Fruit fly (Drosophila melanogaster) whole organism, embryonic: ENCODE measurements around the gene CG5612.

Source experiments
- CG10543 ChIP-seq: fragments of 200-800 bp; sonication (Bioruptor generic); optimal IDR thresholded peaks from 3 replicates; lab custom pipeline; 2017; ENCODE audit warnings: missing biosample characterization, mild to moderate bottlenecking, missing genetic modification characterization, moderate library complexity
- CG11085 ChIP-seq: fragments of 200-800 bp; sonication (Bioruptor generic); IDR thresholded peaks from 2 replicates; pipeline ENCODE4 v1.3.6; 2022; ENCODE audit warnings: missing biosample characterization, missing genetic modification characterization
- CG11398 ChIP-seq: fragments of 200-800 bp; sonication (Bioruptor generic); optimal IDR thresholded peaks from 2 replicates; lab custom pipeline; 2016; ENCODE audit warnings: missing biosample characterization, missing genetic modification characterization
- CG11695 ChIP-seq: fragments of 200-800 bp; sonication (Bioruptor generic); IDR thresholded peaks from 3 replicates; pipeline ENCODE4 v1.3.6; 2022; ENCODE audit warnings: missing biosample characterization, missing genetic modification characterization
- CG12769 ChIP-seq: fragments of 200-800 bp; sonication (Bioruptor generic); optimal IDR thresholded peaks from 2 replicates; lab custom pipeline; 2019; ENCODE audit warnings: missing biosample characterization, mild to moderate bottlenecking, missing genetic modification characterization, moderate library complexity
- CG13775 ChIP-seq: fragments of 200-800 bp; sonication (Bioruptor generic); optimal IDR thresholded peaks from 3 replicates; lab custom pipeline; 2017; ENCODE audit warnings: missing biosample characterization, mild to moderate bottlenecking, missing genetic modification characterization
- CG13894 ChIP-seq: fragments of 200-800 bp; sonication (Bioruptor generic); optimal IDR thresholded peaks from 3 replicates; lab custom pipeline; 2018; ENCODE audit warnings: missing biosample characterization, mild to moderate bottlenecking, missing genetic modification characterization, moderate library complexity
- CG17328 ChIP-seq: fragments of 200-800 bp; sonication (Bioruptor generic); IDR thresholded peaks from 2 replicates; pipeline ENCODE4 v1.3.6; 2022; ENCODE audit warnings: missing biosample characterization, missing genetic modification characterization
- CG33557 ChIP-seq: fragments of 200-800 bp; sonication (Bioruptor generic); optimal IDR thresholded peaks from 2 replicates; lab custom pipeline; 2019; ENCODE audit warnings: missing biosample characterization, mild to moderate bottlenecking, missing genetic modification characterization, moderate library complexity
- CG6791 ChIP-seq: fragments of 200-800 bp; sonication (Bioruptor generic); IDR thresholded peaks from 3 replicates; pipeline ENCODE4 v1.3.6; 2022; ENCODE audit warnings: missing biosample characterization, missing genetic modification characterization; ENCODE audit not compliant: partially characterized antibody
- CG7745 ChIP-seq: fragments of 200-800 bp; sonication (Bioruptor generic); optimal IDR thresholded peaks from 2 replicates; lab custom pipeline; 2018; ENCODE audit warnings: missing biosample characterization, mild to moderate bottlenecking, missing genetic modification characterization, moderate library complexity
- CG8924 ChIP-seq: fragments of 200-800 bp; optimal IDR thresholded peaks from 3 replicates; lab custom pipeline; 2019; ENCODE audit warnings: missing biosample characterization, mild to moderate bottlenecking, missing genetic modification characterization, moderate library complexity
- CG9215 ChIP-seq: fragments of 200-800 bp; sonication (Bioruptor generic); IDR thresholded peaks from 2 replicates; pipeline ENCODE4 v1.3.6; 2022; ENCODE audit warnings: missing biosample characterization, missing genetic modification characterization
- CG9876 ChIP-seq: fragments of 200-800 bp; sonication (Bioruptor generic); optimal IDR thresholded peaks from 2 replicates; lab custom pipeline; 2016; ENCODE audit warnings: missing biosample characterization, missing genetic modification characterization
- CHES-1-like ChIP-seq: fragments of 200-800 bp; sonication (Bioruptor generic); optimal IDR thresholded peaks from 2 replicates; lab custom pipeline; 2016; ENCODE audit warnings: missing biosample characterization, missing genetic modification characterization
- D ChIP-seq, 2 experiments: fragments of 200-800 bp in 1 of 2; fragments of >200 bp in 1 of 2; sonication (Bioruptor generic) in 1 of 2; optimal IDR thresholded peaks; 2 replicates in 1 of 2; 3 replicates in 1 of 2; lab custom pipeline; 2017; ENCODE audit warnings: mild to moderate bottlenecking in 1 of 2, missing biosample characterization in 1 of 2, missing genetic modification characterization in 1 of 2, missing genetic modification reagents in 1 of 2
- D19B ChIP-seq: fragments of 200-800 bp; sonication (Bioruptor generic); optimal IDR thresholded peaks from 2 replicates; lab custom pipeline; 2017; ENCODE audit warnings: missing biosample characterization, mild to moderate bottlenecking, missing genetic modification characterization
- Dfd ChIP-seq, 2 experiments: fragments of >200 bp; optimal IDR thresholded peaks; 2 replicates each; lab custom pipeline; 2017; ENCODE audit warnings: missing biosample characterization in 2 of 2, missing genetic modification characterization in 2 of 2
- Drgx ChIP-seq: fragments of 200-800 bp; sonication (Bioruptor generic); IDR thresholded peaks from 2 replicates; pipeline ENCODE4 v1.3.6; 2022; ENCODE audit warnings: missing biosample characterization, missing genetic modification characterization
- HLH54F ChIP-seq: fragments of 200-800 bp; sonication (Bioruptor generic); optimal IDR thresholded peaks from 3 replicates; lab custom pipeline; 2016; ENCODE audit warnings: missing biosample characterization, missing genetic modification characterization
- Jarid2 ChIP-seq: fragments of 200-800 bp; sonication (Bioruptor generic); optimal IDR thresholded peaks from 3 replicates; lab custom pipeline; 2017; ENCODE audit warnings: mild to moderate bottlenecking, missing biosample characterization, missing genetic modification reagents, missing genetic modification characterization
- Max ChIP-seq: fragments of 200-800 bp; sonication (Bioruptor generic); optimal IDR thresholded peaks from 2 replicates; lab custom pipeline; 2016; ENCODE audit warnings: missing biosample characterization, mild to moderate bottlenecking, missing genetic modification characterization
- Mrtf ChIP-seq: fragments of 200-800 bp; sonication (Bioruptor generic); IDR thresholded peaks from 3 replicates; pipeline ENCODE4 v1.3.6; 2022; ENCODE audit warnings: missing biosample characterization, missing genetic modification characterization
- Pdp1 ChIP-seq, 2 experiments: fragments of 200-800 bp; sonication (Bioruptor generic); optimal IDR thresholded peaks; 3 replicates each; lab custom pipeline; 2016; ENCODE audit warnings: missing biosample characterization in 2 of 2, missing genetic modification characterization in 2 of 2, mild to moderate bottlenecking in 1 of 2, moderate library complexity in 1 of 2
- Scr ChIP-seq: fragments of 200-800 bp; sonication (Bioruptor generic); IDR thresholded peaks from 2 replicates; pipeline ENCODE4 v1.3.6; 2022; ENCODE audit warnings: missing biosample characterization, missing genetic modification characterization; ENCODE audit not compliant: partially characterized antibody
- Sox102F ChIP-seq: fragments of 200-800 bp; sonication (Bioruptor generic); optimal IDR thresholded peaks from 2 replicates; lab custom pipeline; 2018; ENCODE audit warnings: missing biosample characterization, mild to moderate bottlenecking, missing genetic modification characterization, moderate library complexity
- Usf ChIP-seq: fragments of 200-800 bp; sonication (Bioruptor generic); optimal IDR thresholded peaks from 2 replicates; lab custom pipeline; 2017; ENCODE audit warnings: missing genotype, missing biosample characterization, missing genetic modification characterization
- Xrp1 ChIP-seq: fragments of 200-800 bp; sonication (Bioruptor generic); IDR thresholded peaks from 2 replicates; pipeline ENCODE4 v1.3.6; 2022; ENCODE audit warnings: missing biosample characterization, missing genetic modification characterization
- bcd ChIP-seq: fragments of 200-800 bp; sonication (Bioruptor generic); optimal IDR thresholded peaks from 2 replicates; lab custom pipeline; 2017; ENCODE audit warnings: missing biosample characterization, mild to moderate bottlenecking, missing genetic modification characterization
- br ChIP-seq: fragments of >200 bp; optimal IDR thresholded peaks from 2 replicates; lab custom pipeline; 2017
- chn ChIP-seq: fragments of 200-800 bp; sonication (Bioruptor generic); optimal IDR thresholded peaks from 2 replicates; lab custom pipeline; 2016; ENCODE audit warnings: missing biosample characterization, missing genetic modification characterization
- corto ChIP-seq: fragments of 200-800 bp; sonication (Bioruptor generic); optimal IDR thresholded peaks from 2 replicates; lab custom pipeline; 2016; ENCODE audit warnings: missing biosample characterization, mild to moderate bottlenecking, missing genetic modification characterization, moderate library complexity
- dan ChIP-seq: fragments of 200-800 bp; sonication (Bioruptor generic); IDR thresholded peaks from 2 replicates; pipeline ENCODE4 v1.3.6; 2022; ENCODE audit warnings: missing biosample characterization, missing genetic modification characterization
- dimm ChIP-seq: fragments of 200-800 bp; sonication (Bioruptor generic); IDR thresholded peaks from 2 replicates; pipeline ENCODE4 v1.3.6; 2022; ENCODE audit warnings: missing biosample characterization, missing genetic modification characterization
- eyg ChIP-seq: fragments of 200-800 bp; sonication (Bioruptor generic); optimal IDR thresholded peaks from 3 replicates; lab custom pipeline; 2016; ENCODE audit warnings: missing biosample characterization, missing genetic modification characterization
- gce ChIP-seq: fragments of 200-800 bp; sonication (Bioruptor generic); IDR thresholded peaks from 3 replicates; pipeline ENCODE4 v1.3.6; 2022; ENCODE audit warnings: missing biosample characterization, missing genetic modification characterization
- gcm2 ChIP-seq: fragments of 200-800 bp; sonication (Bioruptor generic); optimal IDR thresholded peaks from 2 replicates; lab custom pipeline; 2016; ENCODE audit warnings: missing biosample characterization, missing genetic modification characterization
- grn ChIP-seq: fragments of 200-800 bp; sonication (Bioruptor generic); optimal IDR thresholded peaks from 3 replicates; lab custom pipeline; 2017; ENCODE audit warnings: missing biosample characterization, missing genetic modification characterization
- otp ChIP-seq: fragments of 200-800 bp; sonication (Bioruptor generic); IDR thresholded peaks from 3 replicates; pipeline ENCODE4, ENCODE4 v1.3.6; 2022; ENCODE audit warnings: missing biosample characterization, missing genetic modification characterization
- pfk ChIP-seq: fragments of 200-800 bp; sonication (Bioruptor generic); optimal IDR thresholded peaks from 2 replicates; lab custom pipeline; 2018; ENCODE audit warnings: missing biosample characterization, mild to moderate bottlenecking, missing genetic modification characterization, moderate library complexity
- repo ChIP-seq: fragments of 200-800 bp; sonication (Bioruptor generic); optimal IDR thresholded peaks from 2 replicates; lab custom pipeline; 2016; ENCODE audit warnings: missing biosample characterization, missing genetic modification characterization
- rib ChIP-seq: fragments of 200-800 bp; sonication (Bioruptor generic); IDR thresholded peaks from 2 replicates; pipeline ENCODE4 v1.3.6; 2022; ENCODE audit warnings: missing biosample characterization, missing genetic modification characterization
- sisA ChIP-seq: fragments of 200-800 bp; sonication (Bioruptor generic); IDR thresholded peaks from 2 replicates; pipeline ENCODE4 v1.3.6; 2022; ENCODE audit warnings: missing biosample characterization, missing genetic modification characterization
- slp2 ChIP-seq: fragments of 200-800 bp; sonication (Bioruptor generic); optimal IDR thresholded peaks from 2 replicates; lab custom pipeline; 2016; ENCODE audit warnings: missing biosample characterization, missing genetic modification characterization
- tll ChIP-seq, 2 experiments: fragments of 200-800 bp in 1 of 2; fragments of >200 bp in 1 of 2; sonication (Bioruptor generic) in 1 of 2; optimal IDR thresholded peaks; 2 replicates each; lab custom pipeline; 2017 to 2019; ENCODE audit warnings: missing biosample characterization in 2 of 2, missing genetic modification characterization in 2 of 2, mild to moderate bottlenecking in 1 of 2, moderate library complexity in 1 of 2
- trem ChIP-seq: fragments of 200-800 bp; optimal IDR thresholded peaks from 3 replicates; lab custom pipeline; 2019; ENCODE audit warnings: missing biosample characterization, mild to moderate bottlenecking, missing genetic modification characterization, moderate library complexity
- unpg ChIP-seq: fragments of 200-800 bp; sonication (Bioruptor generic); optimal IDR thresholded peaks from 3 replicates; lab custom pipeline; 2018; ENCODE audit warnings: missing biosample characterization, mild to moderate bottlenecking, missing genetic modification characterization, moderate library complexity
- vfl ChIP-seq: fragments of 200-800 bp; sonication (Bioruptor generic); optimal IDR thresholded peaks from 2 replicates; lab custom pipeline; 2016; ENCODE audit warnings: missing biosample characterization, missing genetic modification characterization
- zfh2 ChIP-seq: fragments of 200-800 bp; sonication (Bioruptor generic); optimal IDR thresholded peaks from 2 replicates; lab custom pipeline; 2016; ENCODE audit warnings: missing biosample characterization, missing genetic modification characterization

The CG5612 gene

dm6 chr3R:27607218-27607929, 18.4 kb downstream of the CG5612 start, which contains the start of the genes dsd and Tusp (continued):
- TF ChIP-seq Sox102F (GFP tag; lab: Kevin White, UChicago) = peak; percentile 62
- TF ChIP-seq zfh2 (GFP tag; lab: Kevin White, UChicago) = peak; percentile 91
- TF ChIP-seq CG11398 (GFP tag; lab: Kevin White, UChicago) = peak; percentile 24
- TF ChIP-seq sisA (GFP tag; lab: Robert Waterston, UW) = peak; percentile 82
- TF ChIP-seq D (optimal IDR thresholded peaks at IDR 0.05; lab: Kevin White, UChicago) = no peak
- TF ChIP-seq D (GFP tag; optimal IDR thresholded peaks at IDR 0.05; lab: Kevin White, UChicago) = peak; percentile 62
- TF ChIP-seq CG10543 (GFP tag; lab: Kevin White, UChicago) = peak; percentile 79
- TF ChIP-seq dan (GFP tag; lab: Robert Waterston, UW) = no peak
- TF ChIP-seq Pdp1 (GFP tag; optimal IDR thresholded peaks at IDR 0.05; lab: Kevin White, UChicago) = peak; percentile 58 to 77
- TF ChIP-seq CG13775 (GFP tag; lab: Kevin White, UChicago) = peak; percentile 74
- TF ChIP-seq dimm (GFP tag; lab: Robert Waterston, UW) = no peak
- TF ChIP-seq CG11695 (GFP tag; lab: Robert Waterston, UW) = peak; percentile 28; the same call in 1 of the 3 replicates
- peak; percentile 45 for TF ChIP-seq CHES-1-like
- peak; percentile 71 for TF ChIP-seq CG9215 (GFP tag; lab: Robert Waterston, UW)
- peak; percentile 75 for TF ChIP-seq pfk (GFP tag; lab: Kevin White, UChicago)
- TF ChIP-seq rib = peak; percentile 57; the same call in 1 of the 2 replicates
- peak; percentile 72 for TF ChIP-seq CG11085 (GFP tag; lab: Robert Waterston, UW)
- TF ChIP-seq Mrtf (GFP tag; lab: Robert Waterston, UW) = peak; percentile 75
- peak; percentile 50 for TF ChIP-seq Usf (GFP tag; lab: Kevin White, UChicago)
- no peak for TF ChIP-seq corto
- no peak for TF ChIP-seq CG7745 (tag; lab: Kevin White, UChicago)
- TF ChIP-seq CG6791 (GFP tag; lab: Robert Waterston, UW) = peak; percentile 70; the same call in 2 of the 3 replicates
- peak; percentile 65 for TF ChIP-seq bcd (GFP tag; lab: Kevin White, UChicago)
- peak; percentile 34 for TF ChIP-seq Jarid2 (GFP tag; lab: Kevin White, UChicago)
- peak; percentile 79 for TF ChIP-seq Xrp1 (GFP tag; lab: Robert Waterston, UW)
- no peak for TF ChIP-seq eyg
- no peak for TF ChIP-seq br (lab: Kevin White, UChicago)
- peak; percentile 12 for TF ChIP-seq D19B (GFP tag; lab: Kevin White, UChicago)
- TF ChIP-seq CG33557 (GFP tag; lab: Kevin White, UChicago) = peak; percentile 36
- TF ChIP-seq Max = peak; percentile 66
- peak; percentile 85 for TF ChIP-seq chn (GFP tag; lab: Kevin White, UChicago)
- peak; percentile 37 for TF ChIP-seq trem (tag; lab: Kevin White, UChicago)
- peak; percentile 70 for TF ChIP-seq CG17328 (GFP tag; lab: Robert Waterston, UW)
- TF ChIP-seq vfl (GFP tag; lab: Kevin White, UChicago) = peak; percentile 66
- no peak for TF ChIP-seq grn
- peak; percentile 35 for TF ChIP-seq slp2 (GFP tag; lab: Kevin White, UChicago)
- TF ChIP-seq repo (GFP tag; lab: Kevin White, UChicago) = peak; percentile 56
- TF ChIP-seq CG8924 (tag; lab: Kevin White, UChicago) = peak; percentile 64
- peak; percentile 82 for TF ChIP-seq HLH54F
- no peak for TF ChIP-seq Dfd (GFP tag; optimal IDR thresholded peaks at IDR 0.05; lab: Kevin White, UChicago)
- peak; percentile 75 for TF ChIP-seq gcm2 (GFP tag; lab: Kevin White, UChicago)
- TF ChIP-seq tll (GFP tag; optimal IDR thresholded peaks at IDR 0.05; lab: Kevin White, UChicago) = no peak
- peak; percentile 57 for TF ChIP-seq CG12769 (tag; lab: Kevin White, UChicago)
- TF ChIP-seq otp (GFP tag; lab: Robert Waterston, UW) = peak; percentile 58; the same call in 1 of the 3 replicates
- TF ChIP-seq CG9876 = peak; percentile 71
- peak; percentile 13 for TF ChIP-seq CG13894
- TF ChIP-seq unpg (GFP tag; lab: Kevin White, UChicago) = peak; percentile 58
- no peak for TF ChIP-seq gce (GFP tag; lab: Robert Waterston, UW)
- TF ChIP-seq Scr = peak; percentile 60
- TF ChIP-seq Drgx = no peak
